Fruit fly (Drosophila melanogaster) whole organism: ENCODE data around the gene Ms.

Experiments used
- Dll ChIP-seq: fragments of >200 bp; optimal IDR thresholded peaks from 2 replicates; lab custom pipeline; 2017
- EcR ChIP-seq, 2 experiments: fragments of >200 bp; optimal IDR thresholded peaks; 2 replicates each; lab custom pipeline; 2017; ENCODE audit warnings: missing biosample characterization in 2 of 2, missing genetic modification characterization in 2 of 2, missing genetic modification reagents in 2 of 2
- pan ChIP-seq: fragments of >200 bp; optimal IDR thresholded peaks from 2 replicates; lab custom pipeline; 2017
- psq ChIP-seq: fragments of >200 bp; optimal IDR thresholded peaks from 2 replicates; lab custom pipeline; 2017

- TF ChIP-seq Dll (lab: Kevin White, UChicago) (no peak), pan (no peak), EcR (GFP tag; optimal IDR thresholded peaks at IDR 0.05; lab: Kevin White, UChicago) (no peak), psq (lab: Kevin White, UChicago) (no peak)
Measured at dm6 chr3R:24303060-24303459, 38.3 kb upstream of the Ms start.
